Fruit fly (Drosophila melanogaster) whole organism, embryonic: ENCODE data around the gene CG13085.

Experiments used
- ATbp ChIP-seq: fragments of 200-800 bp; sonication (Bioruptor generic); optimal IDR thresholded peaks from 2 replicates; lab custom pipeline; 2017; ENCODE audit warnings: missing biosample characterization, mild to moderate bottlenecking, missing genetic modification characterization, missing genetic modification reagents
- Adf1 ChIP-seq: fragments of 200-800 bp; sonication (Bioruptor generic); IDR thresholded peaks from 2 replicates; pipeline ENCODE4 v1.3.6; 2022; ENCODE audit warnings: missing biosample characterization, missing genetic modification characterization
- Atf6 ChIP-seq: fragments of 200-800 bp; sonication (Bioruptor generic); IDR thresholded peaks from 2 replicates; pipeline ENCODE4 v1.3.6; 2022; ENCODE audit warnings: missing biosample characterization, missing genetic modification characterization
- CG1024 ChIP-seq: fragments of 200-800 bp; sonication (Bioruptor generic); IDR thresholded peaks from 2 replicates; pipeline ENCODE4 v1.3.6; 2022; ENCODE audit warnings: missing biosample characterization, missing genetic modification characterization
- CG10321 ChIP-seq: fragments of 200-800 bp; sonication (Bioruptor generic); IDR thresholded peaks from 2 replicates; pipeline ENCODE4 v1.3.6; 2022; ENCODE audit warnings: missing biosample characterization, missing genetic modification characterization
- CG12104 ChIP-seq: fragments of 200-800 bp; sonication (Bioruptor generic); optimal IDR thresholded peaks from 3 replicates; lab custom pipeline; 2016; ENCODE audit warnings: missing biosample characterization, missing genetic modification characterization
- CG12236 ChIP-seq: fragments of 200-800 bp; sonication (Bioruptor generic); optimal IDR thresholded peaks from 2 replicates; lab custom pipeline; 2016; ENCODE audit warnings: missing biosample characterization, missing genetic modification characterization
- CG12744 ChIP-seq: fragments of 200-800 bp; sonication (Bioruptor generic); optimal IDR thresholded peaks from 2 replicates; lab custom pipeline; 2016; ENCODE audit warnings: missing biosample characterization, missing genetic modification characterization
- CG15073 ChIP-seq: fragments of 200-800 bp; sonication (Bioruptor generic); optimal IDR thresholded peaks from 2 replicates; lab custom pipeline; 2016; ENCODE audit warnings: missing biosample characterization, missing genetic modification characterization
- CG15479 ChIP-seq: fragments of 200-800 bp; sonication (Bioruptor generic); optimal IDR thresholded peaks from 3 replicates; lab custom pipeline; 2019; ENCODE audit warnings: missing biosample characterization, mild to moderate bottlenecking, missing genetic modification characterization, moderate library complexity
- CG2116 ChIP-seq: fragments of 200-800 bp; sonication (Bioruptor generic); optimal IDR thresholded peaks from 3 replicates; lab custom pipeline; 2018; ENCODE audit warnings: missing biosample characterization, mild to moderate bottlenecking, missing genetic modification characterization
- CG30403 ChIP-seq: fragments of 200-800 bp; sonication (Bioruptor generic); optimal IDR thresholded peaks from 3 replicates; lab custom pipeline; 2016; ENCODE audit warnings: missing biosample characterization, missing genetic modification characterization
- CG3163 ChIP-seq: fragments of 200-800 bp; sonication (Bioruptor generic); optimal IDR thresholded peaks from 3 replicates; lab custom pipeline; 2016; ENCODE audit warnings: missing biosample characterization, missing genetic modification characterization
- CG4360 ChIP-seq: fragments of 200-800 bp; sonication (Bioruptor generic); IDR thresholded peaks from 2 replicates; pipeline ENCODE4 v1.3.6; 2022; ENCODE audit warnings: missing biosample characterization, missing genetic modification characterization
- CG4424 ChIP-seq: fragments of 200-800 bp; sonication (Bioruptor generic); optimal IDR thresholded peaks from 3 replicates; lab custom pipeline; 2016; ENCODE audit warnings: missing biosample characterization, missing genetic modification characterization
- CG4820 ChIP-seq: fragments of 200-800 bp; sonication (Bioruptor generic); optimal IDR thresholded peaks from 3 replicates; lab custom pipeline; 2016; ENCODE audit warnings: missing biosample characterization, missing genetic modification characterization
- CG5180 ChIP-seq: fragments of 200-800 bp; sonication (Bioruptor generic); optimal IDR thresholded peaks from 3 replicates; lab custom pipeline; 2017; ENCODE audit warnings: missing biosample characterization, missing genetic modification characterization, mild to moderate bottlenecking, moderate library complexity, missing genetic modification reagents
- CG6765 ChIP-seq: fragments of 200-800 bp; sonication (Bioruptor generic); optimal IDR thresholded peaks from 3 replicates; lab custom pipeline; 2017; ENCODE audit warnings: missing biosample characterization, mild to moderate bottlenecking, missing genetic modification characterization
- CG7357 ChIP-seq: fragments of 200-800 bp; sonication (Bioruptor generic); IDR thresholded peaks from 3 replicates; pipeline ENCODE4 v1.3.6; 2022; ENCODE audit warnings: missing biosample characterization, missing genetic modification characterization
- Deaf1 ChIP-seq: fragments of 200-800 bp; optimal IDR thresholded peaks from 3 replicates; lab custom pipeline; 2019; ENCODE audit warnings: missing biosample characterization, mild to moderate bottlenecking, missing genetic modification characterization, moderate library complexity
- Doc2 ChIP-seq: fragments of 200-800 bp; sonication (Bioruptor generic); IDR thresholded peaks from 2 replicates; pipeline ENCODE4 v1.3.6; 2022; ENCODE audit warnings: missing biosample characterization, missing genetic modification characterization
- Kr ChIP-seq: fragments of 200-800 bp; sonication (Bioruptor generic); optimal IDR thresholded peaks from 2 replicates; lab custom pipeline; 2017; ENCODE audit warnings: missing biosample characterization, mild to moderate bottlenecking, missing genetic modification characterization
- NC2β ChIP-seq: fragments of 200-800 bp; sonication (Bioruptor generic); optimal IDR thresholded peaks from 2 replicates; lab custom pipeline; 2016; ENCODE audit warnings: missing biosample characterization, missing genetic modification characterization
- Oli ChIP-seq: fragments of 200-800 bp; sonication (Bioruptor generic); optimal IDR thresholded peaks from 2 replicates; lab custom pipeline; 2018; ENCODE audit warnings: missing biosample characterization, mild to moderate bottlenecking, missing genetic modification characterization, moderate library complexity
- Optix ChIP-seq: fragments of 200-800 bp; sonication (Bioruptor generic); IDR thresholded peaks from 3 replicates; pipeline ENCODE4 v1.3.6; 2022; ENCODE audit warnings: missing biosample characterization, missing genetic modification characterization
- Poxn ChIP-seq: fragments of 200-800 bp; sonication (Bioruptor generic); IDR thresholded peaks from 2 replicates; pipeline ENCODE4 v1.3.6; 2022; ENCODE audit warnings: missing biosample characterization, missing genetic modification characterization
- Sox102F ChIP-seq: fragments of 200-800 bp; sonication (Bioruptor generic); optimal IDR thresholded peaks from 2 replicates; lab custom pipeline; 2018; ENCODE audit warnings: missing biosample characterization, mild to moderate bottlenecking, missing genetic modification characterization, moderate library complexity
- Sry-δ ChIP-seq: fragments of 200-800 bp; sonication (Bioruptor generic); optimal IDR thresholded peaks from 2 replicates; lab custom pipeline; 2016; ENCODE audit warnings: missing biosample characterization, missing genetic modification characterization
- Tbp ChIP-seq: fragments of >200 bp; optimal IDR thresholded peaks from 2 replicates; lab custom pipeline; 2018; ENCODE audit warnings: missing biosample characterization, missing genetic modification characterization
- Trl ChIP-seq, 3 experiments: fragments of >200 bp in 2 of 3; fragments of 200-800 bp in 1 of 3; sonication (Bioruptor generic) in 1 of 3; optimal IDR thresholded peaks; 2 replicates in 1 of 3; 3 replicates in 2 of 3; lab custom pipeline; 2016 to 2017; ENCODE audit warnings: missing biosample characterization in 1 of 3, missing genetic modification characterization in 1 of 3
- Usf ChIP-seq: fragments of 200-800 bp; sonication (Bioruptor generic); optimal IDR thresholded peaks from 2 replicates; lab custom pipeline; 2017; ENCODE audit warnings: missing genotype, missing biosample characterization, missing genetic modification characterization
- Xrp1 ChIP-seq: fragments of 200-800 bp; sonication (Bioruptor generic); IDR thresholded peaks from 2 replicates; pipeline ENCODE4 v1.3.6; 2022; ENCODE audit warnings: missing biosample characterization, missing genetic modification characterization
- ara ChIP-seq: fragments of 200-800 bp; sonication (Bioruptor generic); IDR thresholded peaks from 2 replicates; pipeline ENCODE4 v1.3.6; 2022; ENCODE audit warnings: missing biosample characterization, missing genetic modification characterization
- corto ChIP-seq: fragments of 200-800 bp; sonication (Bioruptor generic); optimal IDR thresholded peaks from 2 replicates; lab custom pipeline; 2016; ENCODE audit warnings: missing biosample characterization, mild to moderate bottlenecking, missing genetic modification characterization, moderate library complexity
- dmrt99B ChIP-seq: fragments of 200-800 bp; sonication (Bioruptor generic); optimal IDR thresholded peaks from 2 replicates; lab custom pipeline; 2018; ENCODE audit warnings: missing biosample characterization, mild to moderate bottlenecking, missing genetic modification characterization, moderate library complexity
- dpn ChIP-seq, 2 experiments: fragments of 200-800 bp; sonication (Bioruptor generic); optimal IDR thresholded peaks; 3 replicates each; lab custom pipeline; 2016; ENCODE audit warnings: missing biosample characterization in 2 of 2, missing genetic modification characterization in 2 of 2
- fd102C ChIP-seq: fragments of 200-800 bp; sonication (Bioruptor generic); optimal IDR thresholded peaks from 2 replicates; lab custom pipeline; 2018; ENCODE audit warnings: missing biosample characterization, mild to moderate bottlenecking, missing genetic modification characterization, moderate library complexity
- gsb ChIP-seq: fragments of 200-800 bp; sonication (Bioruptor generic); IDR thresholded peaks from 2 replicates; pipeline ENCODE4 v1.3.6; 2022; ENCODE audit warnings: missing biosample characterization, missing genetic modification characterization
- gsb-n ChIP-seq: fragments of 200-800 bp; sonication (Bioruptor generic); optimal IDR thresholded peaks from 3 replicates; lab custom pipeline; 2018; ENCODE audit warnings: missing biosample characterization, mild to moderate bottlenecking, missing genetic modification characterization
- maf-S ChIP-seq: fragments of 200-800 bp; sonication (Bioruptor generic); optimal IDR thresholded peaks from 2 replicates; lab custom pipeline; 2016; ENCODE audit warnings: missing biosample characterization, missing genetic modification characterization
- otp ChIP-seq: fragments of 200-800 bp; sonication (Bioruptor generic); IDR thresholded peaks from 3 replicates; pipeline ENCODE4, ENCODE4 v1.3.6; 2022; ENCODE audit warnings: missing biosample characterization, missing genetic modification characterization
- rib ChIP-seq: fragments of 200-800 bp; sonication (Bioruptor generic); IDR thresholded peaks from 2 replicates; pipeline ENCODE4 v1.3.6; 2022; ENCODE audit warnings: missing biosample characterization, missing genetic modification characterization
- sens ChIP-seq: fragments of 200-800 bp; sonication (Bioruptor generic); peaks from one replicate; lab custom pipeline; 2016; ENCODE audit warnings: missing biosample characterization, missing genetic modification characterization
- sr ChIP-seq: fragments of 200-800 bp; sonication (Bioruptor generic); IDR thresholded peaks from 3 replicates; pipeline ENCODE4 v1.3.6; 2022; ENCODE audit warnings: missing biosample characterization, missing genetic modification characterization
- stc ChIP-seq: fragments of 200-800 bp; sonication (Bioruptor generic); IDR thresholded peaks from 2 replicates; pipeline ENCODE4 v1.3.6; 2022; ENCODE audit warnings: missing biosample characterization, missing genetic modification characterization
- tio ChIP-seq: fragments of 200-800 bp; sonication (Bioruptor generic); optimal IDR thresholded peaks from 2 replicates; lab custom pipeline; 2017; ENCODE audit warnings: missing biosample characterization, missing genetic modification characterization, inconsistent platforms
- tll ChIP-seq, 2 experiments: fragments of 200-800 bp in 1 of 2; fragments of >200 bp in 1 of 2; sonication (Bioruptor generic) in 1 of 2; optimal IDR thresholded peaks; 2 replicates each; lab custom pipeline; 2017 to 2019; ENCODE audit warnings: missing biosample characterization in 2 of 2, missing genetic modification characterization in 2 of 2, mild to moderate bottlenecking in 1 of 2, moderate library complexity in 1 of 2
- wdn ChIP-seq: fragments of 200-800 bp; sonication (Bioruptor generic); IDR thresholded peaks from 2 replicates; pipeline ENCODE4 v1.3.6; 2022; ENCODE audit warnings: missing biosample characterization, missing genetic modification characterization
- wek ChIP-seq: fragments of 200-800 bp; sonication (Bioruptor generic); optimal IDR thresholded peaks from 3 replicates; lab custom pipeline; 2018; ENCODE audit warnings: missing biosample characterization, mild to moderate bottlenecking, missing genetic modification characterization, moderate library complexity

CG13085 gene

DNA sequence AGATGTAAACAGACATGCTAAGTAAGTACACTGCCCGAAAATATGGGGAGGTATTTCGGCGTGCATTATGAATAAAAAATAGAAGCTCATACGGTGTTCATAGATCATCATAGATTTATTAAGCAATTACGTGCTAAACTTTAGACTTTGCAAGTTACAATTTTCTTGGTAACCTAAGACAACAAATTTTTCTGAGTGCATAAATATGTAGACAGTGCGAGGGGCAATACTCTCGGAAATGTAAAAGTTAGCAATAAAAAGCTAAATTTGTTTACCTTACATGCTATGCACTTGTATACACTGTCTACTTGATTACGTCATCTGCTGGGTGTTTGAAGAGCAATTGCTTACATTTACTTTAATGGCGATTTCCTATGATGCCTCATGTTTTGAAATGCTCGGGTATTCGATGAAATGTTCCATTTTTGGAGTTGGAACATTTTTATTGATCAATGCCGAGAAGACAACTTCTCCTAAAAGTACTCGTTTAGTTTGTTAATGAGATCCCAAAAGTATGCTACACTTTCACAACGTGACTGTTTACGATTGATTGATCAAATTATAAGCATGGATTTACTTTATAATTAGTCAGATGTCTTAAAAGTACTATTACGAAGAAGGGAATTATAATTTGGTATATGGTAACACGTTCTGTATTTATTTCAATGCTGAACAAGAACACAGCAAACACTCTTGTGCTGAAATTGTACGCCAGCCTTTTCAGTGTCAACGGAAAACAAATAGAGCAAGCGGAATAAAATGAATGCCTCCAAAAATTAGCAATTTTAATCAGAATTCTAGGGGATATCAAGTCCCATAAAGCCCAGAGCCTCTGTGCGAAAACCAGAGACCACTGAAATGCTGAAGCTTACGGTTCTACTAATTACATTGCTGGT, 7.0 kb upstream of the CG13085 start, which contains the start of gene Lectin-galC1 (continued):
- TF ChIP-seq CG12104 (GFP tag; lab: Kevin White, UChicago): peak; percentile 80
- TF ChIP-seq dmrt99B (tag; lab: Kevin White, UChicago): peak; percentile 91
- peak; percentile 56 for TF ChIP-seq CG15073 (GFP tag; lab: Kevin White, UChicago)
- peak; percentile 74 for TF ChIP-seq CG3163 (GFP tag; lab: Kevin White, UChicago)
- TF ChIP-seq tio (GFP tag; lab: Kevin White, UChicago): peak; percentile 82
- peak; percentile 79 for TF ChIP-seq CG12744 (GFP tag; lab: Kevin White, UChicago)
- peak; percentile 47; the same call in 1 of the 2 replicates for TF ChIP-seq wdn (GFP tag; lab: Robert Waterston, UW)
- TF ChIP-seq CG7357 (GFP tag; lab: Robert Waterston, UW): peak; percentile 59; the same call in 2 of the 3 replicates
- TF ChIP-seq Optix: peak; percentile 84
- TF ChIP-seq sens (GFP tag; lab: Kevin White, UChicago): peak; percentile 99
- TF ChIP-seq tll (GFP tag; optimal IDR thresholded peaks at IDR 0.05; lab: Kevin White, UChicago): no peak
- peak; percentile 88 for TF ChIP-seq stc (GFP tag; lab: Robert Waterston, UW)
- TF ChIP-seq ara (GFP tag; lab: Robert Waterston, UW): peak; percentile 89
- TF ChIP-seq CG15479: no peak
- peak; percentile 90 for TF ChIP-seq CG4820 (GFP tag; lab: Kevin White, UChicago)
- TF ChIP-seq corto: no peak
- peak; percentile 89 for TF ChIP-seq CG30403 (GFP tag; lab: Kevin White, UChicago)
- TF ChIP-seq Usf (GFP tag; lab: Kevin White, UChicago): peak; percentile 63
- peak; percentile 82 to 92 for TF ChIP-seq dpn (GFP tag; optimal IDR thresholded peaks at IDR 0.05; lab: Kevin White, UChicago)
- TF ChIP-seq gsb (GFP tag; lab: Robert Waterston, UW): peak; percentile 65
- peak; percentile 90 for TF ChIP-seq NC2β (GFP tag; lab: Kevin White, UChicago)
- peak; percentile 92 for TF ChIP-seq Xrp1 (GFP tag; lab: Robert Waterston, UW)
- no peak for TF ChIP-seq Kr
- TF ChIP-seq CG4360: peak; percentile 48; the same call in 1 of the 2 replicates
- TF ChIP-seq otp (GFP tag; lab: Robert Waterston, UW): peak; percentile 86
- no peak for TF ChIP-seq Trl (optimal IDR thresholded peaks at IDR 0.05; lab: Kevin White, UChicago)
- peak; percentile 90 for TF ChIP-seq Trl (GFP tag; optimal IDR thresholded peaks at IDR 0.05; lab: Kevin White, UChicago)
- TF ChIP-seq Oli (tag; lab: Kevin White, UChicago): peak; percentile 91
- peak; percentile 87 for TF ChIP-seq Atf6 (GFP tag; lab: Robert Waterston, UW)
- TF ChIP-seq Tbp: no peak
- TF ChIP-seq gsb-n (tag; lab: Kevin White, UChicago): peak; percentile 87
- TF ChIP-seq Deaf1 (tag; lab: Kevin White, UChicago): peak; percentile 10
- peak; percentile 72 for TF ChIP-seq fd102C (GFP tag; lab: Kevin White, UChicago)
- TF ChIP-seq CG4424 (GFP tag; lab: Kevin White, UChicago): peak; percentile 88
- peak; percentile 57 for TF ChIP-seq wek (GFP tag; lab: Kevin White, UChicago)
- TF ChIP-seq CG2116 (GFP tag; lab: Kevin White, UChicago): peak; percentile 70
- TF ChIP-seq CG10321 (GFP tag; lab: Robert Waterston, UW): peak; percentile 65
- TF ChIP-seq CG5180: peak; percentile 76
- no peak for TF ChIP-seq Doc2
- TF ChIP-seq Sry-δ (GFP tag; lab: Kevin White, UChicago): peak; percentile 60
- TF ChIP-seq CG1024: peak; percentile 69; the same call in 1 of the 2 replicates
- peak; percentile 79 for TF ChIP-seq sr (GFP tag; lab: Robert Waterston, UW)
- TF ChIP-seq rib (GFP tag; lab: Robert Waterston, UW): 0 out of 2 replicates have a peak, but pooled peaks have one; percentile 69
- peak; percentile 86 for TF ChIP-seq CG12236 (GFP tag; lab: Kevin White, UChicago)
- TF ChIP-seq maf-S (GFP tag; lab: Kevin White, UChicago): peak; percentile 78
- TF ChIP-seq Sox102F (GFP tag; lab: Kevin White, UChicago): peak; percentile 93
- peak; percentile 89 for TF ChIP-seq ATbp (GFP tag; lab: Kevin White, UChicago)
- TF ChIP-seq Adf1 (GFP tag; lab: Robert Waterston, UW): 0 out of 2 replicates have a peak, but pooled peaks have one; percentile 39
- TF ChIP-seq Poxn (GFP tag; lab: Robert Waterston, UW): 0 out of 2 replicates have a peak, but pooled peaks have one; percentile 43
- TF ChIP-seq CG6765 (GFP tag; lab: Kevin White, UChicago): no peak
